Fruit fly (Drosophila melanogaster): ENCODE results near the gene Tengl2.

DNA sequence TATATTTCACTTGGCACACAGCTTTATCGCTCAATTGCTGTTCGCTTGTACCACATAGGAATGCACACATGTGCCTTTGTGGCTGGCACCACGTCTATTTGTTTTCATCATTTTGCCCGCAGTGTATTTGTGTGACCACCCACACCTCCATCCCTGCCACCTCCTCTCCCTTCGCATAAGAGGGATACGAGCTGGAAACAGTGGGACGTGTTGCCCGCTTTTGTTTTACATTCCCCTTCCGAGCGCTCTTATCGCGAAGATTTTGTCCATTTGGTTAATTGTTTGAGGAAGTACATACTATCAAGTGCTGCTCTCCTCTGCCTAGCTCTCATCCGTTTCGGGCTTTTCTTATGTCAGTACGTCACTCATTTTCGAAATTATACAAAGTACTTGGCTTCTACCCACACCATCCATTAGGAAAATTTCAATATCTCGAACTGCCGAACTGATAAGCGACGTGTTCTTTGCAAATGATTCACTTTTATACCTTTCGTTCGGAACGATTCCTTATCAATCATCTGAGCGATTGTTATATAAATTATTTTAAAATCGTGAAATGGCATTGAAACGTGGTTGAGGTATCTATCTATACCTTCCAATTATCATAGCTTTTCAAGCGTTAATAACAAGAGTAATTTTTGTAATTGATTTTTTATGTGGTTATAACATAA is 10.9 kb downstream of the Tengl2 start:
- TF ChIP-seq pan (optimal IDR thresholded peaks at IDR 0.05) (no peak), CG8478 (optimal IDR thresholded peaks at IDR 0.05) (no peak), Dll (optimal IDR thresholded peaks at IDR 0.05) (no peak), EcR (GFP tag; optimal IDR thresholded peaks at IDR 0.05) (no peak), psq (optimal IDR thresholded peaks at IDR 0.05) (no peak), usp (GFP tag; optimal IDR thresholded peaks at IDR 0.05) (no peak)
